Worm (Caenorhabditis elegans) whole organism, L1 larva: Measurements from ENCODE around the gene C08B11.9.
A peak's percentile ranks its signal among the peaks of the same experiment; 100 is the strongest.

Experiments used
- C04F5.9 ChIP-seq: sonication (generic microtip); optimal IDR thresholded peaks from 2 replicates; lab custom pipeline; 2016; ENCODE audit warnings: missing genetic modification characterization, missing compliant biosample characterization
- C16A3.4 ChIP-seq: fragments of 150-350 bp; optimal IDR thresholded peaks from 2 replicates; lab custom pipeline; 2014; ENCODE audit warnings: missing biosample characterization, missing genetic modification characterization
- C34B4.2 ChIP-seq: sonication (generic microtip); optimal IDR thresholded peaks from 2 replicates; lab custom pipeline; 2017; ENCODE audit warnings: mild to moderate bottlenecking, missing genetic modification characterization, missing compliant biosample characterization
- Y116A8C.19 ChIP-seq: sonication (generic microtip); optimal IDR thresholded peaks from 2 replicates; lab custom pipeline; 2016; ENCODE audit warnings: missing compliant biosample characterization, missing genetic modification characterization, borderline replicate concordance
- aha-1 ChIP-seq: fragments of 150-350 bp; optimal IDR thresholded peaks from 2 replicates; lab custom pipeline; 2014; ENCODE audit warnings: missing biosample characterization, missing genetic modification characterization
- aly-2 ChIP-seq: fragments of 150-350 bp; optimal IDR thresholded peaks from 2 replicates; lab custom pipeline; 2014; ENCODE audit warnings: missing biosample characterization, missing genetic modification characterization
- ceh-63 ChIP-seq: fragments of 200-800 bp; sonication (Bioruptor generic); optimal IDR thresholded peaks from 2 replicates; lab custom pipeline; 2018; ENCODE audit warnings: mild to moderate bottlenecking, missing genetic modification characterization, missing compliant biosample characterization
- ceh-8 ChIP-seq: fragments of 200-800 bp; sonication (Bioruptor generic); optimal IDR thresholded peaks from 2 replicates; lab custom pipeline; 2018; ENCODE audit warnings: mild to moderate bottlenecking, missing genetic modification characterization, moderate library complexity, missing compliant biosample characterization
- ceh-82 ChIP-seq, 3 experiments: fragments of 150-350 bp in 1 of 3; sonication (generic microtip) in 2 of 3; optimal IDR thresholded peaks; 2 replicates each; lab custom pipeline; 2014 to 2017; ENCODE audit warnings: missing biosample characterization in 3 of 3, missing genetic modification characterization in 3 of 3
- ceh-88 ChIP-seq: fragments of 200-800 bp; sonication (Bioruptor generic); IDR thresholded peaks from 2 replicates; pipeline ENCODE4 v1.3.6; 2022; ENCODE audit warnings: missing genetic modification characterization, missing compliant biosample characterization
- ceh-90 ChIP-seq: sonication (generic microtip); optimal IDR thresholded peaks from 2 replicates; lab custom pipeline; 2016; ENCODE audit warnings: missing genetic modification characterization, missing compliant biosample characterization
- ces-1 ChIP-seq: fragments of 150-350 bp; optimal IDR thresholded peaks from 2 replicates; lab custom pipeline; 2014; ENCODE audit warnings: missing biosample characterization, missing genetic modification reagents, missing genetic modification characterization
- dpl-1 ChIP-seq, 3 experiments: fragments of 150-350 bp in 2 of 3; sonication (generic microtip) in 1 of 3; optimal IDR thresholded peaks; 2 replicates each; lab custom pipeline; 2014 to 2017; ENCODE audit warnings: missing biosample characterization in 3 of 3, missing genetic modification characterization in 3 of 3, missing genetic modification reagents in 3 of 3
- efl-1 ChIP-seq, 4 experiments: fragments of 150-350 bp; optimal IDR thresholded peaks in 3 of 4; peaks in 1 of 4; 1 replicate in 1 of 4; 2 replicates in 3 of 4; lab custom pipeline; 2014; ENCODE audit warnings: missing biosample characterization in 2 of 4, missing genetic modification characterization in 2 of 4, missing genetic modification reagents in 2 of 4
- efl-3 ChIP-seq: fragments of 200-800 bp; sonication (Bioruptor generic); optimal IDR thresholded peaks from 2 replicates; lab custom pipeline; 2018; ENCODE audit warnings: mild to moderate bottlenecking, missing genetic modification characterization, missing compliant biosample characterization
- elt-2 ChIP-seq: sonication (generic microtip); optimal IDR thresholded peaks from 2 replicates; lab custom pipeline; 2016; ENCODE audit warnings: missing genetic modification characterization, mild to moderate bottlenecking, inconsistent platforms, missing compliant biosample characterization, missing genetic modification reagents
- elt-3 ChIP-seq, 6 experiments: fragments of 150-350 bp in 1 of 6; sonication (generic microtip); optimal IDR thresholded peaks; 2 replicates each; lab custom pipeline; 2017 to 2018; ENCODE audit warnings: missing biosample characterization in 6 of 6, missing genetic modification characterization in 6 of 6, inconsistent platforms in 1 of 6
- ets-5 ChIP-seq: fragments of 200-800 bp; sonication (Bioruptor generic); IDR thresholded peaks from 2 replicates; pipeline ENCODE4 v1.3.6; 2022; ENCODE audit warnings: missing genetic modification characterization, missing compliant biosample characterization
- fkh-4 ChIP-seq: sonication (generic microtip); optimal IDR thresholded peaks from 2 replicates; lab custom pipeline; 2016; ENCODE audit warnings: missing compliant biosample characterization, missing genetic modification characterization, borderline replicate concordance
- fkh-8 ChIP-seq: sonication (generic microtip); optimal IDR thresholded peaks from 2 replicates; lab custom pipeline; 2016; ENCODE audit warnings: mild to moderate bottlenecking, missing genetic modification characterization, missing compliant biosample characterization
- fos-1 ChIP-seq: fragments of 150-350 bp; optimal IDR thresholded peaks from 2 replicates; lab custom pipeline; 2014; ENCODE audit warnings: missing biosample characterization, missing genetic modification characterization
- hlh-17 ChIP-seq: fragments of 200-800 bp; sonication (Bioruptor generic); optimal IDR thresholded peaks from 2 replicates; lab custom pipeline; 2018; ENCODE audit warnings: missing genetic modification characterization, mild to moderate bottlenecking, missing compliant biosample characterization, moderate library complexity, borderline replicate concordance
- irx-1 ChIP-seq: sonication (generic microtip); optimal IDR thresholded peaks from 2 replicates; lab custom pipeline; 2016; ENCODE audit warnings: missing genetic modification characterization, missing compliant biosample characterization
- isw-1 ChIP-seq: fragments of 200-800 bp; sonication (Bioruptor generic); IDR thresholded peaks from 2 replicates; pipeline ENCODE4 v1.3.6; 2022; ENCODE audit warnings: missing genetic modification characterization, missing compliant biosample characterization
- lin-13 ChIP-seq: fragments of 150-350 bp; optimal IDR thresholded peaks from 2 replicates; lab custom pipeline; 2014; ENCODE audit warnings: missing biosample characterization, missing genetic modification reagents, missing genetic modification characterization
- lin-15B ChIP-seq: fragments of 150-350 bp; sonication (generic microtip); optimal IDR thresholded peaks from 3 replicates; lab custom pipeline; 2014; ENCODE audit warnings: missing biosample characterization, missing genetic modification characterization
- mab-9 ChIP-seq: fragments of 200-800 bp; sonication (Bioruptor generic); IDR thresholded peaks from 2 replicates; pipeline ENCODE4 v1.3.6; 2022; ENCODE audit warnings: missing genetic modification reagents, missing genetic modification characterization, missing compliant biosample characterization
- mdl-1 ChIP-seq, 2 experiments: fragments of 150-350 bp; optimal IDR thresholded peaks; 2 replicates each; lab custom pipeline; 2014 to 2017; ENCODE audit warnings: missing biosample characterization in 2 of 2, missing genetic modification characterization in 2 of 2, inconsistent platforms in 1 of 2
- mef-2 ChIP-seq: fragments of 150-350 bp; optimal IDR thresholded peaks from 2 replicates; lab custom pipeline; 2014; ENCODE audit warnings: missing biosample characterization, missing genetic modification characterization
- mep-1 ChIP-seq: fragments of 150-350 bp; optimal IDR thresholded peaks from 2 replicates; lab custom pipeline; 2014; ENCODE audit warnings: missing biosample characterization, missing genetic modification characterization
- nhr-19 ChIP-seq: fragments of 200-800 bp; sonication (Bioruptor generic); conservative IDR thresholded peaks from 2 replicates; pipeline ENCODE4 v1.3.6; 2022; ENCODE audit warnings: missing genetic modification characterization, missing compliant biosample characterization
- nhr-20 ChIP-seq: sonication (generic microtip); optimal IDR thresholded peaks from 2 replicates; lab custom pipeline; 2016; ENCODE audit warnings: mild to moderate bottlenecking, missing genetic modification characterization, missing compliant biosample characterization
- nhr-237 ChIP-seq: fragments of 150-350 bp; optimal IDR thresholded peaks from 2 replicates; lab custom pipeline; 2014; ENCODE audit warnings: missing biosample characterization, missing genetic modification characterization
- nhr-28 ChIP-seq: fragments of 150-350 bp; optimal IDR thresholded peaks from 2 replicates; lab custom pipeline; 2014; ENCODE audit warnings: missing biosample characterization, missing genetic modification characterization
- nhr-71 ChIP-seq: sonication (generic microtip); optimal IDR thresholded peaks from 2 replicates; lab custom pipeline; 2016; ENCODE audit warnings: mild to moderate bottlenecking, missing genetic modification characterization, moderate library complexity, missing compliant biosample characterization
- nhr-77 ChIP-seq: fragments of 150-350 bp; optimal IDR thresholded peaks from 2 replicates; lab custom pipeline; 2014; ENCODE audit warnings: missing biosample characterization, missing genetic modification characterization
- nhr-85 ChIP-seq: sonication (generic microtip); peaks from one replicate; lab custom pipeline; 2016; ENCODE audit warnings: missing genetic modification characterization, inconsistent platforms, missing compliant biosample characterization
- pag-3 ChIP-seq: sonication (generic microtip); optimal IDR thresholded peaks from 2 replicates; lab custom pipeline; 2017; ENCODE audit warnings: missing genetic modification characterization, mild to moderate bottlenecking, missing compliant biosample characterization, antibody characterized with exemption, borderline replicate concordance; ENCODE audit not compliant: insufficient read depth
- pax-3 ChIP-seq: fragments of 200-800 bp; sonication (Bioruptor generic); optimal IDR thresholded peaks from 2 replicates; lab custom pipeline; 2018; ENCODE audit warnings: mild to moderate bottlenecking, missing genetic modification characterization, moderate library complexity, missing compliant biosample characterization
- pqm-1 ChIP-seq: sonication (generic microtip); optimal IDR thresholded peaks from 3 replicates; lab custom pipeline; 2017; ENCODE audit warnings: missing biosample characterization, missing genetic modification characterization
- rnt-1 ChIP-seq: sonication (generic microtip); optimal IDR thresholded peaks from 2 replicates; lab custom pipeline; 2016; ENCODE audit warnings: mild to moderate bottlenecking, missing genetic modification characterization, moderate library complexity, missing compliant biosample characterization
- snpc-4 ChIP-seq: fragments of 150-350 bp; optimal IDR thresholded peaks from 2 replicates; lab custom pipeline; 2014; ENCODE audit warnings: missing biosample characterization, missing genetic modification characterization
- sox-4 ChIP-seq: sonication (generic microtip); optimal IDR thresholded peaks from 2 replicates; lab custom pipeline; 2016; ENCODE audit warnings: missing genetic modification characterization, missing compliant biosample characterization
- sptf-1 ChIP-seq: fragments of 150-350 bp; optimal IDR thresholded peaks from 2 replicates; lab custom pipeline; 2014; ENCODE audit warnings: missing biosample characterization, missing genetic modification characterization
- sup-37 ChIP-seq: fragments of 200-800 bp; sonication (Bioruptor generic); optimal IDR thresholded peaks from 2 replicates; lab custom pipeline; 2018; ENCODE audit warnings: mild to moderate bottlenecking, missing genetic modification characterization, missing compliant biosample characterization
- swsn-7 ChIP-seq: sonication (generic microtip); optimal IDR thresholded peaks from 2 replicates; lab custom pipeline; 2016; ENCODE audit warnings: missing genetic modification characterization, missing compliant biosample characterization
- unc-62 ChIP-seq: fragments of 150-350 bp; optimal IDR thresholded peaks from 2 replicates; lab custom pipeline; 2014; ENCODE audit warnings: missing biosample characterization, missing genetic modification reagents, missing genetic modification characterization
- unc-86 ChIP-seq: sonication (generic microtip); optimal IDR thresholded peaks from 2 replicates; lab custom pipeline; 2016; ENCODE audit warnings: missing genetic modification characterization, missing compliant biosample characterization
- zag-1 ChIP-seq: fragments of 150-350 bp; optimal IDR thresholded peaks from 2 replicates; lab custom pipeline; 2014; ENCODE audit warnings: missing biosample characterization, missing genetic modification characterization
- ztf-11 ChIP-seq, 2 experiments: sonication (generic microtip); optimal IDR thresholded peaks; 2 replicates each; lab custom pipeline; 2016 to 2017; ENCODE audit warnings: missing genetic modification characterization in 2 of 2, missing biosample characterization in 1 of 2, missing compliant biosample characterization in 1 of 2

Gene C08B11.9

ce11 chrII:8086803-8087202, 48.8 kb upstream of the C08B11.9 start, which contains the start of gene K02C4.3 (continued):
- peak; percentile 87 for TF ChIP-seq mep-1
- peak; percentile 4 for TF ChIP-seq pag-3
- peak in 1 of 2 experiments; percentile 63 for TF ChIP-seq ztf-11 (tag; optimal IDR thresholded peaks at IDR 0.05; lab: Kevin White, UChicago)
- TF ChIP-seq nhr-19: peak; percentile 77
- TF ChIP-seq elt-2 (tag; lab: Kevin White, UChicago): peak; percentile 18
- TF ChIP-seq ces-1 (GFP tag; lab: Kevin White, UChicago): no peak
- TF ChIP-seq unc-62: no peak
- TF ChIP-seq mab-9: no peak
- peak; percentile 49 for TF ChIP-seq lin-13 (GFP tag; lab: Kevin White, UChicago)
- TF ChIP-seq elt-3 (tag; optimal IDR thresholded peaks at IDR 0.05; lab: Kevin White, UChicago): peak in 2 of 6 experiments; percentile 45 to 53
- TF ChIP-seq sup-37 (GFP tag; lab: Kevin White, UChicago): peak; percentile 25
- peak; percentile 72 for TF ChIP-seq rnt-1 (tag; lab: Kevin White, UChicago)
- peak; percentile 89 for TF ChIP-seq snpc-4 (tag; lab: Kevin White, UChicago)
- TF ChIP-seq nhr-237 (tag; lab: Kevin White, UChicago): no peak
- peak; percentile 55 for TF ChIP-seq C04F5.9 (tag; lab: Kevin White, UChicago)
- TF ChIP-seq ceh-8 (GFP tag; lab: Kevin White, UChicago): peak; percentile 72
- TF ChIP-seq efl-1 (optimal IDR thresholded peaks at IDR 0.05; lab: Kevin White, UChicago): peak; percentile 90 to 93
- TF ChIP-seq efl-1 (GFP tag; optimal IDR thresholded peaks at IDR 0.05 in 1 of 2; lab: Kevin White, UChicago): peak; percentile 90 to 99
- TF ChIP-seq sptf-1 (tag; lab: Kevin White, UChicago): no peak
- TF ChIP-seq nhr-85 (tag; lab: Kevin White, UChicago): peak; percentile 79
- TF ChIP-seq ets-5 (GFP tag; lab: Robert Waterston, UW): no peak
- TF ChIP-seq sox-4 (tag; lab: Kevin White, UChicago): peak; percentile 14
- TF ChIP-seq C16A3.4 (tag; lab: Kevin White, UChicago): peak; percentile 39
- no peak for TF ChIP-seq pax-3 (tag; lab: Kevin White, UChicago)
- no peak for TF ChIP-seq C34B4.2 (tag; lab: Kevin White, UChicago)
- TF ChIP-seq ceh-88 (GFP tag; lab: Robert Waterston, UW): no peak
- no peak for TF ChIP-seq aha-1 (tag; lab: Kevin White, UChicago)
- peak; percentile 43 for TF ChIP-seq fkh-8 (tag; lab: Kevin White, UChicago)
- TF ChIP-seq mef-2 (tag; lab: Kevin White, UChicago): no peak
- TF ChIP-seq unc-86 (tag; lab: Kevin White, UChicago): peak; percentile 35
- peak; percentile 42 for TF ChIP-seq lin-15B (tag; lab: Kevin White, UChicago)
- TF ChIP-seq hlh-17 (GFP tag; lab: Kevin White, UChicago): no peak
- TF ChIP-seq pqm-1 (tag; lab: Kevin White, UChicago): no peak
- peak; percentile 76 for TF ChIP-seq swsn-7 (tag; lab: Kevin White, UChicago)
- peak; percentile 71 for TF ChIP-seq irx-1 (tag; lab: Kevin White, UChicago)
- TF ChIP-seq nhr-71 (tag; lab: Kevin White, UChicago): peak; percentile 85
- TF ChIP-seq zag-1 (tag; lab: Kevin White, UChicago): no peak
- no peak for TF ChIP-seq efl-3 (GFP tag; lab: Kevin White, UChicago)
- peak; percentile 12 for TF ChIP-seq fkh-4 (tag; lab: Kevin White, UChicago)

ce11 chrII:8078041-8078440, 40.1 kb upstream of the C08B11.9 start, which contains the start of gene K02C4.5:
TSS of gene K02C4.5 (plus strand) at chrII:8078435.
- TF ChIP-seq irx-1 (tag; lab: Kevin White, UChicago): no peak
- no peak for TF ChIP-seq ceh-63 (GFP tag; lab: Kevin White, UChicago)
- no peak for TF ChIP-seq nhr-19
- no peak for TF ChIP-seq nhr-77
- TF ChIP-seq ceh-82 (tag; optimal IDR thresholded peaks at IDR 0.05; lab: Kevin White, UChicago): no peak
- TF ChIP-seq hlh-17 (GFP tag; lab: Kevin White, UChicago): no peak
- TF ChIP-seq pag-3: no peak
- TF ChIP-seq nhr-20: peak; percentile 7
- TF ChIP-seq snpc-4 (tag; lab: Kevin White, UChicago): no peak
- TF ChIP-seq nhr-28 (tag; lab: Kevin White, UChicago): no peak
- TF ChIP-seq fos-1 (tag; lab: Kevin White, UChicago): no peak
- TF ChIP-seq Y116A8C.19 (tag; lab: Kevin White, UChicago): no peak
- TF ChIP-seq aly-2 (tag; lab: Kevin White, UChicago): no peak
- no peak for TF ChIP-seq dpl-1 (GFP tag; optimal IDR thresholded peaks at IDR 0.05; lab: Kevin White, UChicago)
- no peak for TF ChIP-seq mdl-1 (tag; optimal IDR thresholded peaks at IDR 0.05; lab: Kevin White, UChicago)
- no peak for TF ChIP-seq mef-2 (tag; lab: Kevin White, UChicago)
- no peak for TF ChIP-seq unc-62
- TF ChIP-seq ces-1 (GFP tag; lab: Kevin White, UChicago): no peak
- no peak for TF ChIP-seq ztf-11 (tag; optimal IDR thresholded peaks at IDR 0.05; lab: Kevin White, UChicago)
- TF ChIP-seq elt-3 (tag; optimal IDR thresholded peaks at IDR 0.05; lab: Kevin White, UChicago): peak in 2 of 6 experiments; percentile 50 to 62
- no peak for TF ChIP-seq lin-15B (tag; lab: Kevin White, UChicago)
- no peak for TF ChIP-seq isw-1 (GFP tag; lab: Robert Waterston, UW)
- no peak for TF ChIP-seq ceh-90
- no peak for TF ChIP-seq nhr-85 (tag; lab: Kevin White, UChicago)
